Worm (Caenorhabditis elegans) whole organism, L4 larva: ENCODE results near the gene Y43F4B.10.

Experiments
- R02D3.7 ChIP-seq: fragments of 150-350 bp; sonication (generic microtip); optimal IDR thresholded peaks from 3 replicates; lab custom pipeline; 2014; ENCODE audit warnings: missing biosample characterization, missing genetic modification characterization
- T26A8.4 ChIP-seq: fragments of 200-800 bp; sonication (Bioruptor generic); IDR thresholded peaks from 2 replicates; pipeline ENCODE4 v1.3.6; 2022; ENCODE audit warnings: missing genetic modification characterization, missing compliant biosample characterization
- Y105C5A.15 ChIP-seq: fragments of 200-800 bp; sonication (Bioruptor generic); IDR thresholded peaks from 2 replicates; pipeline ENCODE4 v1.3.6; 2022; ENCODE audit warnings: missing genetic modification characterization, missing compliant biosample characterization
- ZK546.5 ChIP-seq, 2 experiments: sonication (generic microtip); optimal IDR thresholded peaks; 2 replicates each; lab custom pipeline; 2017; ENCODE audit warnings: missing biosample characterization in 2 of 2, missing genetic modification characterization in 2 of 2
- aha-1 ChIP-seq: fragments of 150-350 bp; peaks from one replicate; lab custom pipeline; 2014; ENCODE audit warnings: missing biosample characterization, missing genetic modification characterization
- attf-4 ChIP-seq: sonication (generic microtip); optimal IDR thresholded peaks from 3 replicates; lab custom pipeline; 2017; ENCODE audit warnings: missing biosample characterization, missing genetic modification characterization
- ceh-20 ChIP-seq: fragments of 200-800 bp; sonication (Bioruptor generic); IDR thresholded peaks from 2 replicates; pipeline ENCODE4 v1.3.6; 2022; ENCODE audit warnings: missing genetic modification reagents, missing genetic modification characterization, missing compliant biosample characterization
- ceh-28 ChIP-seq: fragments of 150-350 bp; optimal IDR thresholded peaks from 2 replicates; lab custom pipeline; 2014; ENCODE audit warnings: missing biosample characterization, missing genetic modification reagents, missing genetic modification characterization
- cey-2 ChIP-seq: sonication (generic microtip); optimal IDR thresholded peaks from 3 replicates; lab custom pipeline; 2017; ENCODE audit warnings: missing genetic modification characterization, mild to moderate bottlenecking, missing compliant biosample characterization, antibody characterized with exemption, borderline replicate concordance; ENCODE audit not compliant: insufficient read depth
- ctbp-1 ChIP-seq: fragments of 200-800 bp; sonication (Bioruptor generic); IDR thresholded peaks from 2 replicates; pipeline ENCODE4 v1.3.6; 2022; ENCODE audit warnings: missing genetic modification reagents, missing genetic modification characterization, missing compliant biosample characterization
- daf-12 ChIP-seq: fragments of 150-350 bp; optimal IDR thresholded peaks from 2 replicates; lab custom pipeline; 2014; ENCODE audit warnings: missing biosample characterization, missing genetic modification reagents, missing genetic modification characterization
- daf-19 ChIP-seq: fragments of 200-800 bp; sonication (Bioruptor generic); conservative IDR thresholded peaks from 2 replicates; pipeline ENCODE4 v1.3.6; 2022; ENCODE audit warnings: missing genetic modification characterization, missing compliant biosample characterization
- daf-8 ChIP-seq: fragments of 200-800 bp; sonication (Bioruptor generic); IDR thresholded peaks from 2 replicates; pipeline ENCODE4 v1.3.6; 2022; ENCODE audit warnings: missing genetic modification characterization, missing compliant biosample characterization
- dmd-6 ChIP-seq: fragments of 200-800 bp; sonication (Bioruptor generic); IDR thresholded peaks from 2 replicates; pipeline ENCODE4 v1.3.6; 2022; ENCODE audit warnings: missing genetic modification reagents, missing genetic modification characterization, missing compliant biosample characterization
- dpl-1 ChIP-seq: fragments of 150-350 bp; optimal IDR thresholded peaks from 2 replicates; lab custom pipeline; 2014; ENCODE audit warnings: missing biosample characterization, missing genetic modification reagents, missing genetic modification characterization
- dve-1 ChIP-seq: sonication (generic microtip); optimal IDR thresholded peaks from 2 replicates; lab custom pipeline; 2017; ENCODE audit warnings: antibody characterized with exemption, mild to moderate bottlenecking, missing genetic modification characterization, missing compliant biosample characterization; ENCODE audit not compliant: insufficient read depth
- egl-27 ChIP-seq: sonication (generic microtip); optimal IDR thresholded peaks from 3 replicates; lab custom pipeline; 2017; ENCODE audit warnings: missing biosample characterization, missing genetic modification reagents, missing genetic modification characterization
- egl-43 ChIP-seq: fragments of 200-800 bp; sonication (Bioruptor generic); IDR thresholded peaks from 2 replicates; pipeline ENCODE4 v1.3.6; 2022; ENCODE audit warnings: missing genetic modification reagents, missing genetic modification characterization, missing compliant biosample characterization
- fkh-10 ChIP-seq: fragments of 150-350 bp; optimal IDR thresholded peaks from 2 replicates; lab custom pipeline; 2014; ENCODE audit warnings: missing biosample characterization, missing genetic modification reagents, missing genetic modification characterization
- gei-8 ChIP-seq: fragments of 200-800 bp; sonication (Bioruptor generic); optimal IDR thresholded peaks from 2 replicates; lab custom pipeline; 2018; ENCODE audit warnings: mild to moderate bottlenecking, missing genetic modification characterization, missing compliant biosample characterization
- hlh-30 ChIP-seq: sonication (generic microtip); optimal IDR thresholded peaks from 2 replicates; lab custom pipeline; 2017; ENCODE audit warnings: antibody characterized with exemption, mild to moderate bottlenecking, missing genetic modification characterization, missing compliant biosample characterization; ENCODE audit not compliant: insufficient read depth
- lin-13 ChIP-seq: fragments of 150-350 bp; optimal IDR thresholded peaks from 2 replicates; lab custom pipeline; 2014; ENCODE audit warnings: missing biosample characterization, missing genetic modification reagents, missing genetic modification characterization
- lin-29 ChIP-seq: fragments of 200-800 bp; sonication (Bioruptor generic); IDR thresholded peaks from 2 replicates; pipeline ENCODE4 v1.3.6; 2022; ENCODE audit warnings: missing genetic modification reagents, missing genetic modification characterization, missing compliant biosample characterization
- lin-38 ChIP-seq: fragments of 200-800 bp; sonication (Bioruptor generic); IDR thresholded peaks from 2 replicates; pipeline ENCODE4 v1.3.6; 2022; ENCODE audit warnings: missing genetic modification reagents, missing genetic modification characterization, missing compliant biosample characterization
- lin-39 ChIP-seq: fragments of 150-350 bp; optimal IDR thresholded peaks from 2 replicates; lab custom pipeline; 2014; ENCODE audit warnings: missing biosample characterization, missing genetic modification reagents, missing genetic modification characterization
- lsy-2 ChIP-seq, 2 experiments: fragments of 150-350 bp in 1 of 2; sonication (generic microtip) in 1 of 2; optimal IDR thresholded peaks; 2 replicates each; lab custom pipeline; 2014 to 2017; ENCODE audit warnings: missing biosample characterization in 2 of 2, missing genetic modification characterization in 2 of 2
- mep-1 ChIP-seq: fragments of 150-350 bp; sonication (generic microtip); optimal IDR thresholded peaks from 3 replicates; lab custom pipeline; 2014; ENCODE audit warnings: missing biosample characterization, missing genetic modification characterization
- nhr-102 ChIP-seq: sonication (generic microtip); optimal IDR thresholded peaks from 2 replicates; lab custom pipeline; 2016; ENCODE audit warnings: mild to moderate bottlenecking, missing genetic modification characterization, moderate library complexity, missing compliant biosample characterization
- nhr-111 ChIP-seq: fragments of 200-800 bp; sonication (Bioruptor generic); optimal IDR thresholded peaks from 2 replicates; lab custom pipeline; 2018; ENCODE audit warnings: mild to moderate bottlenecking, missing genetic modification characterization, missing compliant biosample characterization
- nhr-25 ChIP-seq: sonication (generic microtip); optimal IDR thresholded peaks from 2 replicates; lab custom pipeline; 2017; ENCODE audit warnings: missing genetic modification characterization, mild to moderate bottlenecking, missing compliant biosample characterization, antibody characterized with exemption, moderate library complexity, borderline replicate concordance; ENCODE audit not compliant: insufficient read depth
- nhr-28 ChIP-seq: fragments of 150-350 bp; optimal IDR thresholded peaks from 2 replicates; lab custom pipeline; 2014; ENCODE audit warnings: missing biosample characterization, missing genetic modification characterization
- nhr-48 ChIP-seq: sonication (generic microtip); optimal IDR thresholded peaks from 2 replicates; lab custom pipeline; 2016; ENCODE audit warnings: mild to moderate bottlenecking, missing genetic modification characterization, missing compliant biosample characterization
- nhr-76 ChIP-seq: fragments of 150-350 bp; optimal IDR thresholded peaks from 2 replicates; lab custom pipeline; 2014; ENCODE audit warnings: missing biosample characterization, missing genetic modification characterization
- pha-4 ChIP-seq, 2 experiments: fragments of 150-350 bp in 1 of 2; fragments of 200-800 bp in 1 of 2; sonication (Bioruptor generic) in 1 of 2; IDR thresholded peaks in 1 of 2; optimal IDR thresholded peaks in 1 of 2; 2 replicates each; pipeline versions ENCODE4 v1.3.6 to Lab custom; 2014 to 2022; ENCODE audit warnings: missing genetic modification characterization in 2 of 2, missing genetic modification reagents in 2 of 2, missing biosample characterization in 1 of 2, missing compliant biosample characterization in 1 of 2
- php-3 ChIP-seq: fragments of 200-800 bp; sonication (Bioruptor generic); IDR thresholded peaks from 2 replicates; pipeline ENCODE4 v1.3.6; 2022; ENCODE audit warnings: missing genetic modification reagents, missing genetic modification characterization, missing compliant biosample characterization
- rbr-2 ChIP-seq: sonication (generic microtip); optimal IDR thresholded peaks from 2 replicates; lab custom pipeline; 2016; ENCODE audit warnings: missing genotype, missing genetic modification characterization, missing compliant biosample characterization
- set-16 ChIP-seq: fragments of 200-800 bp; sonication (Bioruptor generic); IDR thresholded peaks from 2 replicates; pipeline ENCODE4 v1.3.6; 2022; ENCODE audit warnings: missing genetic modification reagents, missing genetic modification characterization, missing compliant biosample characterization
- snpc-4 ChIP-seq: fragments of 150-350 bp; optimal IDR thresholded peaks from 2 replicates; lab custom pipeline; 2014; ENCODE audit warnings: missing biosample characterization, missing genetic modification characterization
- tag-97 ChIP-seq: fragments of 200-800 bp; sonication (Bioruptor generic); IDR thresholded peaks from 2 replicates; pipeline ENCODE4 v1.3.6; 2022; ENCODE audit warnings: missing genetic modification characterization, missing compliant biosample characterization
- unc-130 ChIP-seq: sonication (generic microtip); optimal IDR thresholded peaks from 2 replicates; lab custom pipeline; 2016; ENCODE audit warnings: missing genetic modification reagents, missing genetic modification characterization, missing compliant biosample characterization
- unc-62 ChIP-seq, 3 experiments: fragments of 150-350 bp in 1 of 3; sonication (generic microtip); optimal IDR thresholded peaks in 2 of 3; peaks in 1 of 3; 1 replicate in 1 of 3; 2 replicates in 2 of 3; lab custom pipeline; 2014 to 2017; ENCODE audit warnings: missing biosample characterization in 3 of 3, missing genetic modification characterization in 3 of 3, missing genetic modification reagents in 3 of 3, missing genotype in 1 of 3
- zfp-2 ChIP-seq: sonication (generic microtip); optimal IDR thresholded peaks from 2 replicates; lab custom pipeline; 2016; ENCODE audit warnings: mild to moderate bottlenecking, missing genetic modification characterization, missing compliant biosample characterization
- zip-2 ChIP-seq: fragments of 150-350 bp; optimal IDR thresholded peaks from 2 replicates; lab custom pipeline; 2014; ENCODE audit warnings: missing biosample characterization, missing genetic modification characterization

The Y43F4B.10 gene

ce11 chrIII:13313788-13314187, at the start of gene Y43F4B.10:
TSS of gene Y43F4B.10 (plus strand) at chrIII:13314068.
- TF ChIP-seq dve-1 = peak; percentile 8
- TF ChIP-seq lin-38 (GFP tag; lab: Robert Waterston, UW) = peak; percentile 65
- peak; percentile 11 for TF ChIP-seq nhr-28
- no peak for TF ChIP-seq egl-27 (tag; lab: Kevin White, UChicago)
- TF ChIP-seq mep-1 = peak; percentile 7
- TF ChIP-seq lsy-2 (tag; optimal IDR thresholded peaks at IDR 0.05; lab: Kevin White, UChicago) = peak in 1 of 2 experiments; percentile 55
- TF ChIP-seq dpl-1 (GFP tag; lab: Kevin White, UChicago) = peak; percentile 54
- no peak for TF ChIP-seq daf-19 (GFP tag; lab: Robert Waterston, UW)
- peak; percentile 27 for TF ChIP-seq hlh-30 (tag; lab: Kevin White, UChicago)

DNA sequence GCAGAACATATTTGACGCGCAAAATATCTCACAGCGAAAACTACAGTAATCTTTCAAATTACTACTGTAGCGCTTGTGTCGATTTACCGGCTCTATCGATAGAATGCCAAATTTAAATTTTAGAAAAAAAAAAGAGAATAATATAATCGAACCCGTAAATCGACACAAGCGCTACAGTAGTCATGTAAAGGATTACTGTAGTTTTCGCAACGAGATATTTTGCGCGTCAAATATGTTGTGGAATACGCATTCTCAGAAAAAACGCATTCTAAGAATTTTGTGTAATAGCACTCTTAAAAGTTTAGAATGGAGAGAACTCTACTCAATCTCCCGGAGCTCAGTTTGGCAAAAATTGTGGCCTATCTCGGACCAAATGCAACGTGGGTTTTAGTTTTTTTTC, 48.3 kb upstream of the Y43F4B.10 start, which contains the start of gene F56A8.5:
F56A8.5 (plus strand) TSS at position 301 of the 400 bp plus-strand sequence.
- TF ChIP-seq gei-8 (GFP tag; lab: Kevin White, UChicago) (no peak), lin-29 (GFP tag; lab: Robert Waterston, UW) (no peak), egl-43 (GFP tag; lab: Robert Waterston, UW) (no peak), lin-39 (tag; lab: Kevin White, UChicago) (no peak)
- TF ChIP-seq, all 104 proteins: peak for 0

- TF ChIP-seq unc-62 (GFP tag; optimal IDR thresholded peaks at IDR 0.05 in 1 of 2; lab: Kevin White, UChicago) = peak in 1 of 2 experiments; percentile 28
- TF ChIP-seq unc-62 (tag; optimal IDR thresholded peaks at IDR 0.05; lab: Kevin White, UChicago) = no peak
- 0 out of 2 replicates have a peak, but pooled peaks have one; percentile 8 for TF ChIP-seq php-3 (GFP tag; lab: Robert Waterston, UW)
- no peak for TF ChIP-seq unc-130 (GFP tag; lab: Kevin White, UChicago)
- peak; percentile 57 for TF ChIP-seq set-16
Observed at ce11 chrIII:13267046-13267445, 46.8 kb upstream of the Y43F4B.10 start.

DNA sequence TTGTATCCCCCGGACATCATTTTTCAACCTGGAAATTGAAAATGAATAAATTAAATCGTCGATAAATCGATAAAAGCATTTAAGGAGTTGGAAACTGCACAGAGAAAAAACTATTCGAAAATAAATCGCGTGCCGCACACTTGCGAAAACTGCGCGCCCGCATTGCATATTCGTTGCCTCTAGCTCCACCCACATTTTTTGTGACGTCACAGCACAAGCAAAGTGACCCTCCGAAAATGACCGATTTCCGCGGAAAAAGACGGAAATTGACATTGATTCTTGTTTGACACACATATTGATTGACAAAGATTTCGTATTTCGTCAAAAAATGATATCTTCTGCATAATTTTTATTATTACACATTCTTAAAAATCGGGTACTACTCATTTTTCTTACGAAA, 45.0 kb upstream of the Y43F4B.10 start, which contains the start of gene cpf-2:
cpf-2 (minus strand) TSS at position 28 of the 400 bp plus-strand sequence.
- TF ChIP-seq ctbp-1 (GFP tag; lab: Robert Waterston, UW) (peak; percentile 57; the same call in 1 of the 2 replicates), attf-4 (no peak), R02D3.7 (tag; lab: Kevin White, UChicago) (no peak), dmd-6 (GFP tag; lab: Robert Waterston, UW) (peak; percentile 34; the same call in 1 of the 2 replicates), lin-13 (GFP tag; lab: Kevin White, UChicago) (peak; percentile 32), ceh-20 (GFP tag; lab: Robert Waterston, UW) (no peak), aha-1 (tag; lab: Kevin White, UChicago) (peak; percentile 99), ceh-28 (tag; lab: Kevin White, UChicago) (peak; percentile 3), daf-8 (no peak), hlh-30 (tag; lab: Kevin White, UChicago) (peak; percentile 45), daf-12 (tag; lab: Kevin White, UChicago) (no peak), zfp-2 (tag; lab: Kevin White, UChicago) (no peak), Y105C5A.15 (GFP tag; lab: Robert Waterston, UW) (no peak), ZK546.5 (tag; optimal IDR thresholded peaks at IDR 0.05; lab: Kevin White, UChicago) (no peak), lsy-2 (tag; optimal IDR thresholded peaks at IDR 0.05; lab: Kevin White, UChicago) (peak in 1 of 2 experiments; percentile 72), cey-2 (no peak), zip-2 (tag; lab: Kevin White, UChicago) (peak; percentile 6), unc-130 (GFP tag; lab: Kevin White, UChicago) (peak; percentile 58), tag-97 (GFP tag; lab: Robert Waterston, UW) (no peak), fkh-10 (GFP tag; lab: Kevin White, UChicago) (peak; percentile 40), snpc-4 (tag; lab: Kevin White, UChicago) (no peak), nhr-76 (tag; lab: Kevin White, UChicago) (no peak), rbr-2 (tag; lab: Kevin White, UChicago) (peak; percentile 46), nhr-111 (no peak), T26A8.4 (peak; percentile 67), nhr-25 (tag; lab: Kevin White, UChicago) (peak; percentile 72), lin-38 (GFP tag; lab: Robert Waterston, UW) (peak; percentile 74), nhr-102 (peak; percentile 40), php-3 (GFP tag; lab: Robert Waterston, UW) (no peak), nhr-48 (peak; percentile 42), pha-4 (GFP tag; IDR thresholded peaks at IDR 0.05; lab: Robert Waterston, UW) (0 out of 2 replicates have a peak, but pooled peaks have one; percentile 24), pha-4 (tag; optimal IDR thresholded peaks at IDR 0.05; lab: Kevin White, UChicago) (no peak)
